Fruit fly (Drosophila melanogaster) whole organism, embryonic: ENCODE measurements around the gene Ide.

Experiments
- Atf-2 ChIP-seq: fragments of 200-800 bp; sonication (Bioruptor generic); optimal IDR thresholded peaks from 2 replicates; lab custom pipeline; 2016; ENCODE audit warnings: missing biosample characterization, missing genetic modification characterization
- BtbVII ChIP-seq: fragments of 200-800 bp; sonication (Bioruptor generic); optimal IDR thresholded peaks from 3 replicates; lab custom pipeline; 2017; ENCODE audit warnings: missing biosample characterization, mild to moderate bottlenecking, missing genetic modification characterization
- Bteb2 ChIP-seq: fragments of 200-800 bp; sonication (Bioruptor generic); optimal IDR thresholded peaks from 2 replicates; lab custom pipeline; 2016; ENCODE audit warnings: missing biosample characterization, missing genetic modification characterization
- CG10274 ChIP-seq: fragments of 200-800 bp; sonication (Bioruptor generic); optimal IDR thresholded peaks from 3 replicates; lab custom pipeline; 2017; ENCODE audit warnings: missing biosample characterization, mild to moderate bottlenecking, missing genetic modification characterization
- CG10565 ChIP-seq: fragments of 200-800 bp; sonication (Bioruptor generic); optimal IDR thresholded peaks from 3 replicates; lab custom pipeline; 2016; ENCODE audit warnings: missing biosample characterization, mild to moderate bottlenecking, missing genetic modification characterization
- CG10654 ChIP-seq: fragments of 200-800 bp; sonication (Bioruptor generic); optimal IDR thresholded peaks from 2 replicates; lab custom pipeline; 2016; ENCODE audit warnings: missing biosample characterization, missing genetic modification characterization
- CG11695 ChIP-seq: fragments of 200-800 bp; sonication (Bioruptor generic); IDR thresholded peaks from 3 replicates; pipeline ENCODE4 v1.3.6; 2022; ENCODE audit warnings: missing biosample characterization, missing genetic modification characterization
- CG11696 ChIP-seq: fragments of 200-800 bp; sonication (Bioruptor generic); IDR thresholded peaks from 2 replicates; pipeline ENCODE4 v1.3.6; 2022; ENCODE audit warnings: missing biosample characterization, missing genetic modification characterization
- CG12236 ChIP-seq: fragments of 200-800 bp; sonication (Bioruptor generic); optimal IDR thresholded peaks from 2 replicates; lab custom pipeline; 2016; ENCODE audit warnings: missing biosample characterization, missing genetic modification characterization
- CG15073 ChIP-seq: fragments of 200-800 bp; sonication (Bioruptor generic); optimal IDR thresholded peaks from 2 replicates; lab custom pipeline; 2016; ENCODE audit warnings: missing biosample characterization, missing genetic modification characterization
- CG17186 ChIP-seq: fragments of 200-800 bp; sonication (Bioruptor generic); optimal IDR thresholded peaks from 3 replicates; lab custom pipeline; 2017; ENCODE audit warnings: missing biosample characterization, missing genetic modification reagents, missing genetic modification characterization
- CG18599 ChIP-seq: fragments of 200-800 bp; sonication (Bioruptor generic); optimal IDR thresholded peaks from 3 replicates; lab custom pipeline; 2017; ENCODE audit warnings: missing biosample characterization, missing genetic modification characterization, mild to moderate bottlenecking, moderate library complexity, missing genetic modification reagents
- CG2129 ChIP-seq: fragments of 200-800 bp; sonication (Bioruptor generic); IDR thresholded peaks from 2 replicates; pipeline ENCODE4 v1.3.6; 2022; ENCODE audit warnings: missing biosample characterization, missing genetic modification characterization; ENCODE audit not compliant: partially characterized antibody
- CG31388 ChIP-seq: fragments of 200-800 bp; sonication (Bioruptor generic); optimal IDR thresholded peaks from 2 replicates; lab custom pipeline; 2016; ENCODE audit warnings: missing biosample characterization, missing genetic modification characterization
- CG32532 ChIP-seq: fragments of 200-800 bp; sonication (Bioruptor generic); IDR thresholded peaks from 2 replicates; pipeline ENCODE4 v1.3.6; 2022; ENCODE audit warnings: missing biosample characterization, missing genetic modification characterization
- CG32772 ChIP-seq: fragments of 200-800 bp; sonication (Bioruptor generic); IDR thresholded peaks from 2 replicates; pipeline ENCODE4 v1.3.6; 2022; ENCODE audit warnings: missing biosample characterization, missing genetic modification characterization
- CG3847 ChIP-seq: fragments of 200-800 bp; sonication (Bioruptor generic); IDR thresholded peaks from 2 replicates; pipeline ENCODE4 v1.3.6; 2022; ENCODE audit warnings: missing biosample characterization, missing genetic modification characterization
- CG4707 ChIP-seq: fragments of 200-800 bp; sonication (Bioruptor generic); optimal IDR thresholded peaks from 2 replicates; lab custom pipeline; 2018; ENCODE audit warnings: missing biosample characterization, mild to moderate bottlenecking, missing genetic modification characterization, moderate library complexity
- CG4730 ChIP-seq: fragments of 200-800 bp; sonication (Bioruptor generic); IDR thresholded peaks from 2 replicates; pipeline ENCODE4 v1.3.6; 2022; ENCODE audit warnings: missing biosample characterization, missing genetic modification characterization
- CG4820 ChIP-seq: fragments of 200-800 bp; sonication (Bioruptor generic); optimal IDR thresholded peaks from 3 replicates; lab custom pipeline; 2016; ENCODE audit warnings: missing biosample characterization, missing genetic modification characterization
- CG6689 ChIP-seq: fragments of 200-800 bp; sonication (Bioruptor generic); IDR thresholded peaks from 2 replicates; pipeline ENCODE4 v1.3.6; 2022; ENCODE audit warnings: missing biosample characterization, missing genetic modification characterization
- CG8478 ChIP-seq: fragments of >200 bp; optimal IDR thresholded peaks from 2 replicates; lab custom pipeline; 2018
- CG8924 ChIP-seq: fragments of 200-800 bp; optimal IDR thresholded peaks from 3 replicates; lab custom pipeline; 2019; ENCODE audit warnings: missing biosample characterization, mild to moderate bottlenecking, missing genetic modification characterization, moderate library complexity
- D19A ChIP-seq: fragments of 200-800 bp; optimal IDR thresholded peaks from 3 replicates; lab custom pipeline; 2019; ENCODE audit warnings: missing biosample characterization, mild to moderate bottlenecking, missing genetic modification characterization, moderate library complexity
- Dad ChIP-seq: fragments of 200-800 bp; sonication (Bioruptor generic); optimal IDR thresholded peaks from 3 replicates; lab custom pipeline; 2016; ENCODE audit warnings: missing biosample characterization, missing genetic modification characterization
- Doc2 ChIP-seq: fragments of 200-800 bp; sonication (Bioruptor generic); IDR thresholded peaks from 2 replicates; pipeline ENCODE4 v1.3.6; 2022; ENCODE audit warnings: missing biosample characterization, missing genetic modification characterization
- HHEX ChIP-seq: fragments of 200-800 bp; sonication (Bioruptor generic); optimal IDR thresholded peaks from 3 replicates; lab custom pipeline; 2017; ENCODE audit warnings: missing biosample characterization, mild to moderate bottlenecking, missing genetic modification characterization, missing genetic modification reagents
- HLH4C ChIP-seq: fragments of 200-800 bp; sonication (Bioruptor generic); IDR thresholded peaks from 3 replicates; pipeline ENCODE4 v1.3.6; 2022; ENCODE audit warnings: missing biosample characterization, missing genetic modification characterization; ENCODE audit not compliant: partially characterized antibody
- HLH54F ChIP-seq: fragments of 200-800 bp; sonication (Bioruptor generic); optimal IDR thresholded peaks from 3 replicates; lab custom pipeline; 2016; ENCODE audit warnings: missing biosample characterization, missing genetic modification characterization
- Lim3 ChIP-seq: fragments of 200-800 bp; sonication (Bioruptor generic); IDR thresholded peaks from 2 replicates; pipeline ENCODE4 v1.3.6; 2022; ENCODE audit warnings: missing biosample characterization, missing genetic modification characterization
- NFAT ChIP-seq: fragments of 200-800 bp; sonication (Bioruptor generic); IDR thresholded peaks from 2 replicates; pipeline ENCODE4 v1.3.6; 2022; ENCODE audit warnings: missing biosample characterization, missing genetic modification characterization
- Pdp1 ChIP-seq, 2 experiments: fragments of 200-800 bp; sonication (Bioruptor generic); optimal IDR thresholded peaks; 3 replicates each; lab custom pipeline; 2016; ENCODE audit warnings: missing biosample characterization in 2 of 2, missing genetic modification characterization in 2 of 2, mild to moderate bottlenecking in 1 of 2, moderate library complexity in 1 of 2
- ac ChIP-seq: fragments of 200-800 bp; sonication (Bioruptor generic); optimal IDR thresholded peaks from 3 replicates; lab custom pipeline; 2017; ENCODE audit warnings: missing biosample characterization, mild to moderate bottlenecking, missing genetic modification characterization
- amos ChIP-seq: fragments of 200-800 bp; sonication (Bioruptor generic); IDR thresholded peaks from 2 replicates; pipeline ENCODE4 v1.3.6; 2022; ENCODE audit warnings: missing biosample characterization, missing genetic modification characterization; ENCODE audit not compliant: partially characterized antibody
- ato ChIP-seq: fragments of 200-800 bp; sonication (Bioruptor generic); IDR thresholded peaks from 2 replicates; pipeline ENCODE4 v1.3.6; 2022; ENCODE audit warnings: missing biosample characterization, missing genetic modification characterization; ENCODE audit not compliant: partially characterized antibody
- crp ChIP-seq, 2 experiments: fragments of 200-800 bp; sonication (Bioruptor generic); optimal IDR thresholded peaks; 2 replicates in 1 of 2; 3 replicates in 1 of 2; lab custom pipeline; 2017; ENCODE audit warnings: missing biosample characterization in 2 of 2, missing genetic modification characterization in 2 of 2, mild to moderate bottlenecking in 1 of 2, moderate library complexity in 1 of 2
- ftz-f1 ChIP-seq: fragments of 200-800 bp; sonication (Bioruptor generic); optimal IDR thresholded peaks from 2 replicates; lab custom pipeline; 2016; ENCODE audit warnings: missing biosample characterization, missing genetic modification characterization
- gsb-n ChIP-seq: fragments of 200-800 bp; sonication (Bioruptor generic); optimal IDR thresholded peaks from 3 replicates; lab custom pipeline; 2018; ENCODE audit warnings: missing biosample characterization, mild to moderate bottlenecking, missing genetic modification characterization
- h ChIP-seq: fragments of >200 bp; optimal IDR thresholded peaks from 2 replicates; lab custom pipeline; 2017
- hb ChIP-seq: fragments of 200-800 bp; sonication (Bioruptor generic); IDR thresholded peaks from 3 replicates; pipeline ENCODE4 v1.3.6; 2022; ENCODE audit warnings: missing biosample characterization, missing genetic modification characterization; ENCODE audit not compliant: partially characterized antibody
- luna ChIP-seq: fragments of 200-800 bp; sonication (Bioruptor generic); optimal IDR thresholded peaks from 2 replicates; lab custom pipeline; 2016; ENCODE audit warnings: missing biosample characterization, missing genetic modification characterization
- mam ChIP-seq: fragments of 200-800 bp; sonication (Bioruptor generic); optimal IDR thresholded peaks from 3 replicates; lab custom pipeline; 2016; ENCODE audit warnings: missing biosample characterization, missing genetic modification characterization
- pros ChIP-seq: fragments of 200-800 bp; sonication (Bioruptor generic); optimal IDR thresholded peaks from 3 replicates; lab custom pipeline; 2019; ENCODE audit warnings: missing biosample characterization, mild to moderate bottlenecking, missing genetic modification characterization, moderate library complexity
- pzg ChIP-seq: fragments of 200-800 bp; sonication (Bioruptor generic); optimal IDR thresholded peaks from 3 replicates; lab custom pipeline; 2018; ENCODE audit warnings: missing biosample characterization, mild to moderate bottlenecking, missing genetic modification characterization, moderate library complexity
- rib ChIP-seq: fragments of 200-800 bp; sonication (Bioruptor generic); IDR thresholded peaks from 2 replicates; pipeline ENCODE4 v1.3.6; 2022; ENCODE audit warnings: missing biosample characterization, missing genetic modification characterization
- salm ChIP-seq: fragments of 200-800 bp; sonication (Bioruptor generic); optimal IDR thresholded peaks from 2 replicates; lab custom pipeline; 2018; ENCODE audit warnings: missing biosample characterization, mild to moderate bottlenecking, missing genetic modification characterization
- sens-2 ChIP-seq: fragments of 200-800 bp; sonication (Bioruptor generic); IDR thresholded peaks from 2 replicates; pipeline ENCODE4 v1.3.6; 2022; ENCODE audit warnings: missing biosample characterization, missing genetic modification characterization
- tgo ChIP-seq: fragments of 200-800 bp; sonication (Bioruptor generic); IDR thresholded peaks from 3 replicates; pipeline ENCODE4 v1.3.6; 2022; ENCODE audit warnings: missing biosample characterization, missing genetic modification characterization
- unc-4 ChIP-seq: fragments of 200-800 bp; sonication (Bioruptor generic); IDR thresholded peaks from 2 replicates; pipeline ENCODE4 v1.3.6; 2022; ENCODE audit warnings: missing biosample characterization, missing genetic modification characterization; ENCODE audit not compliant: partially characterized antibody
- zen2 ChIP-seq: fragments of 200-800 bp; sonication (Bioruptor generic); IDR thresholded peaks from 3 replicates; pipeline ENCODE4 v1.3.6; 2022; ENCODE audit warnings: missing biosample characterization, missing genetic modification characterization; ENCODE audit not compliant: partially characterized antibody

Ide gene

dm6 chr3L:20375878-20376563 is at the start of gene Ide, which contains the start of gene RhoBTB (continued):
- no peak for TF ChIP-seq ac
- no peak for TF ChIP-seq CG2129 (GFP tag; lab: Robert Waterston, UW)
- peak; percentile 67 to 91 for TF ChIP-seq crp (GFP tag; optimal IDR thresholded peaks at IDR 0.05; lab: Kevin White, UChicago)
- TF ChIP-seq ato (GFP tag; lab: Robert Waterston, UW), result no peak
- TF ChIP-seq CG4820 (GFP tag; lab: Kevin White, UChicago), result peak; percentile 70
- TF ChIP-seq CG4707 (GFP tag; lab: Kevin White, UChicago), result no peak
- TF ChIP-seq CG3847 (GFP tag; lab: Robert Waterston, UW), result peak; percentile 93
- no peak for TF ChIP-seq h (lab: Kevin White, UChicago)
- no peak for TF ChIP-seq gsb-n (tag; lab: Kevin White, UChicago)
- peak; percentile 32; the same call in 1 of the 2 replicates for TF ChIP-seq rib (GFP tag; lab: Robert Waterston, UW)
- TF ChIP-seq Dad, result peak; percentile 45
- no peak for TF ChIP-seq Lim3 (GFP tag; lab: Robert Waterston, UW)
- TF ChIP-seq tgo (GFP tag; lab: Robert Waterston, UW), result peak; percentile 66
- TF ChIP-seq luna (GFP tag; lab: Kevin White, UChicago), result peak; percentile 80
- TF ChIP-seq CG32532, result peak; percentile 82
- TF ChIP-seq CG11695 (GFP tag; lab: Robert Waterston, UW), result no peak
- TF ChIP-seq HLH4C, result no peak
- no peak for TF ChIP-seq D19A (tag; lab: Kevin White, UChicago)
- TF ChIP-seq HLH54F (GFP tag; lab: Kevin White, UChicago), result peak; percentile 90
- TF ChIP-seq CG4730 (GFP tag; lab: Robert Waterston, UW), result 0 out of 2 replicates have a peak, but pooled peaks have one; percentile 2
- TF ChIP-seq CG18599 (GFP tag; lab: Kevin White, UChicago), result peak; percentile 80
- no peak for TF ChIP-seq hb (GFP tag; lab: Robert Waterston, UW)
- peak; percentile 76 for TF ChIP-seq Bteb2 (GFP tag; lab: Kevin White, UChicago)
- peak; percentile 48; the same call in 1 of the 2 replicates for TF ChIP-seq Doc2 (GFP tag; lab: Robert Waterston, UW)
- peak; percentile 38 for TF ChIP-seq CG10274 (GFP tag; lab: Kevin White, UChicago)
- TF ChIP-seq pzg (GFP tag; lab: Kevin White, UChicago), result peak; percentile 73
- 0 out of 2 replicates have a peak, but pooled peaks have one; percentile 14 for TF ChIP-seq sens-2 (GFP tag; lab: Robert Waterston, UW)
- TF ChIP-seq HHEX (GFP tag; lab: Kevin White, UChicago), result peak; percentile 48
- TF ChIP-seq CG10565, result no peak
- TF ChIP-seq CG31388 (GFP tag; lab: Kevin White, UChicago), result peak; percentile 51
- TF ChIP-seq zen2 (GFP tag; lab: Robert Waterston, UW), result no peak
- peak; percentile 67 for TF ChIP-seq CG12236 (GFP tag; lab: Kevin White, UChicago)
- 0 out of 2 replicates have a peak, but pooled peaks have one; percentile 10 for TF ChIP-seq amos (GFP tag; lab: Robert Waterston, UW)
- peak; percentile 15 for TF ChIP-seq CG17186
- TF ChIP-seq salm (tag; lab: Kevin White, UChicago), result no peak
- TF ChIP-seq pros, result no peak
- peak; percentile 19 for TF ChIP-seq BtbVII (GFP tag; lab: Kevin White, UChicago)
- TF ChIP-seq CG8478 (lab: Kevin White, UChicago), result peak; percentile 10
- TF ChIP-seq Atf-2, result peak; percentile 85
- TF ChIP-seq CG8924 (tag; lab: Kevin White, UChicago), result peak; percentile 76
- TF ChIP-seq CG6689 (GFP tag; lab: Robert Waterston, UW), result peak; percentile 67
- no peak for TF ChIP-seq unc-4
- TF ChIP-seq CG10654 (GFP tag; lab: Kevin White, UChicago), result peak; percentile 81
- no peak for TF ChIP-seq CG11696
- TF ChIP-seq ftz-f1 (GFP tag; lab: Kevin White, UChicago), result peak; percentile 28
- peak; percentile 80 to 90 for TF ChIP-seq Pdp1 (GFP tag; optimal IDR thresholded peaks at IDR 0.05; lab: Kevin White, UChicago)
- peak; percentile 24 for TF ChIP-seq CG15073 (GFP tag; lab: Kevin White, UChicago)
- TF ChIP-seq NFAT, result peak; percentile 63
- TF ChIP-seq mam (GFP tag; lab: Kevin White, UChicago), result peak; percentile 96
- peak; percentile 67 for TF ChIP-seq CG32772
